Fruit fly (Drosophila melanogaster) whole organism, embryonic: ENCODE measurements around the gene CG9926.
A peak's percentile ranks its signal among the peaks of the same experiment; 100 is the strongest.

Experiments
- Abd-B ChIP-seq: fragments of 200-800 bp; sonication (Bioruptor generic); optimal IDR thresholded peaks from 2 replicates; lab custom pipeline; 2018; ENCODE audit warnings: missing biosample characterization, mild to moderate bottlenecking, missing genetic modification characterization, moderate library complexity
- B-H2 ChIP-seq: fragments of 200-800 bp; sonication (Bioruptor generic); optimal IDR thresholded peaks from 2 replicates; lab custom pipeline; 2018; ENCODE audit warnings: missing biosample characterization, mild to moderate bottlenecking, missing genetic modification characterization
- BtbVII ChIP-seq: fragments of 200-800 bp; sonication (Bioruptor generic); optimal IDR thresholded peaks from 3 replicates; lab custom pipeline; 2017; ENCODE audit warnings: missing biosample characterization, mild to moderate bottlenecking, missing genetic modification characterization
- CG10366 ChIP-seq: fragments of 200-800 bp; sonication (Bioruptor generic); IDR thresholded peaks from 2 replicates; pipeline ENCODE4 v1.3.6; 2022; ENCODE audit warnings: missing biosample characterization, missing genetic modification characterization
- CG10431 ChIP-seq: fragments of 200-800 bp; sonication (Bioruptor generic); optimal IDR thresholded peaks from 3 replicates; lab custom pipeline; 2018; ENCODE audit warnings: missing biosample characterization, mild to moderate bottlenecking, missing genetic modification characterization
- CG14441 ChIP-seq: fragments of 200-800 bp; sonication (Bioruptor generic); IDR thresholded peaks from 2 replicates; pipeline ENCODE4 v1.3.6; 2022; ENCODE audit warnings: missing biosample characterization, missing genetic modification characterization
- CG1529 ChIP-seq: fragments of 200-800 bp; sonication (Bioruptor generic); optimal IDR thresholded peaks from 3 replicates; lab custom pipeline; 2018; ENCODE audit warnings: missing biosample characterization, missing genetic modification characterization
- CG1603 ChIP-seq: fragments of 200-800 bp; sonication (Bioruptor generic); optimal IDR thresholded peaks from 2 replicates; lab custom pipeline; 2019; ENCODE audit warnings: missing biosample characterization, mild to moderate bottlenecking, missing genetic modification characterization, moderate library complexity
- CG17568 ChIP-seq: fragments of 200-800 bp; sonication (Bioruptor generic); optimal IDR thresholded peaks from 2 replicates; lab custom pipeline; 2018; ENCODE audit warnings: missing biosample characterization, mild to moderate bottlenecking, missing genetic modification characterization, moderate library complexity
- CG18262 ChIP-seq: fragments of 200-800 bp; optimal IDR thresholded peaks from 3 replicates; lab custom pipeline; 2019; ENCODE audit warnings: missing biosample characterization, mild to moderate bottlenecking, missing genetic modification characterization, moderate library complexity
- CG2678 ChIP-seq: fragments of 200-800 bp; sonication (Bioruptor generic); optimal IDR thresholded peaks from 3 replicates; lab custom pipeline; 2019; ENCODE audit warnings: missing biosample characterization, mild to moderate bottlenecking, missing genetic modification characterization, moderate library complexity
- CG30403 ChIP-seq: fragments of 200-800 bp; sonication (Bioruptor generic); optimal IDR thresholded peaks from 3 replicates; lab custom pipeline; 2016; ENCODE audit warnings: missing biosample characterization, missing genetic modification characterization
- CG34224 ChIP-seq: fragments of 200-800 bp; sonication (Bioruptor generic); IDR thresholded peaks from 3 replicates; pipeline ENCODE4 v1.3.6; 2022; ENCODE audit warnings: missing biosample characterization, missing genetic modification characterization; ENCODE audit not compliant: partially characterized antibody
- CG4424 ChIP-seq: fragments of 200-800 bp; sonication (Bioruptor generic); optimal IDR thresholded peaks from 3 replicates; lab custom pipeline; 2016; ENCODE audit warnings: missing biosample characterization, missing genetic modification characterization
- CG7839 ChIP-seq: fragments of 200-800 bp; sonication (Bioruptor generic); optimal IDR thresholded peaks from 3 replicates; lab custom pipeline; 2018; ENCODE audit warnings: missing biosample characterization, mild to moderate bottlenecking, missing genetic modification characterization, moderate library complexity
- CG7928 ChIP-seq: fragments of 200-800 bp; sonication (Bioruptor generic); optimal IDR thresholded peaks from 2 replicates; lab custom pipeline; 2017; ENCODE audit warnings: missing biosample characterization, mild to moderate bottlenecking, missing genetic modification characterization
- CG7963 ChIP-seq: fragments of 200-800 bp; sonication (Bioruptor generic); IDR thresholded peaks from 3 replicates; pipeline ENCODE4 v1.3.6; 2022; ENCODE audit warnings: missing biosample characterization, missing genetic modification characterization; ENCODE audit not compliant: partially characterized antibody
- CG8290 ChIP-seq, 3 experiments: fragments of 200-800 bp; sonication (Bioruptor generic); optimal IDR thresholded peaks; 2 replicates each; lab custom pipeline; 2016 to 2019; ENCODE audit warnings: missing biosample characterization in 3 of 3, missing genetic modification characterization in 3 of 3, mild to moderate bottlenecking in 2 of 3, moderate library complexity in 1 of 3
- CoRest ChIP-seq: fragments of 200-800 bp; sonication (Bioruptor generic); optimal IDR thresholded peaks from 3 replicates; lab custom pipeline; 2018; ENCODE audit warnings: missing biosample characterization, mild to moderate bottlenecking, missing genetic modification characterization, moderate library complexity
- Gsc ChIP-seq: fragments of 200-800 bp; sonication (Bioruptor generic); IDR thresholded peaks from 2 replicates; pipeline ENCODE4 v1.3.6; 2022; ENCODE audit warnings: missing biosample characterization, missing genetic modification characterization
- Gug ChIP-seq: fragments of 200-800 bp; sonication (Bioruptor generic); IDR thresholded peaks from 4 replicates; pipeline ENCODE4 v1.3.6; 2022; ENCODE audit warnings: missing biosample characterization, missing genetic modification characterization
- Kr ChIP-seq: fragments of 200-800 bp; sonication (Bioruptor generic); optimal IDR thresholded peaks from 2 replicates; lab custom pipeline; 2017; ENCODE audit warnings: missing biosample characterization, mild to moderate bottlenecking, missing genetic modification characterization
- Lpt ChIP-seq: fragments of >200 bp; optimal IDR thresholded peaks from 2 replicates; lab custom pipeline; 2018; ENCODE audit warnings: missing biosample characterization, missing genetic modification characterization
- MTF-1 ChIP-seq: fragments of 200-800 bp; sonication (Bioruptor generic); optimal IDR thresholded peaks from 2 replicates; lab custom pipeline; 2018; ENCODE audit warnings: missing biosample characterization, mild to moderate bottlenecking, missing genetic modification characterization, borderline replicate concordance
- Optix ChIP-seq: fragments of 200-800 bp; sonication (Bioruptor generic); IDR thresholded peaks from 3 replicates; pipeline ENCODE4 v1.3.6; 2022; ENCODE audit warnings: missing biosample characterization, missing genetic modification characterization
- PHDP ChIP-seq: fragments of 200-800 bp; sonication (Bioruptor generic); optimal IDR thresholded peaks from 3 replicates; lab custom pipeline; 2018; ENCODE audit warnings: missing biosample characterization, mild to moderate bottlenecking, missing genetic modification characterization, moderate library complexity
- Spps ChIP-seq: fragments of 200-800 bp; sonication (Bioruptor generic); optimal IDR thresholded peaks from 2 replicates; lab custom pipeline; 2018; ENCODE audit warnings: missing biosample characterization, mild to moderate bottlenecking, missing genetic modification characterization
- TFAM ChIP-seq: fragments of 200-800 bp; sonication (Bioruptor generic); optimal IDR thresholded peaks from 2 replicates; lab custom pipeline; 2017; ENCODE audit warnings: missing biosample characterization, missing genetic modification characterization, inconsistent platforms
- Tbp ChIP-seq: fragments of >200 bp; optimal IDR thresholded peaks from 2 replicates; lab custom pipeline; 2018; ENCODE audit warnings: missing biosample characterization, missing genetic modification characterization
- Xbp1 ChIP-seq: fragments of 200-800 bp; sonication (Bioruptor generic); optimal IDR thresholded peaks from 3 replicates; lab custom pipeline; 2016; ENCODE audit warnings: missing biosample characterization, mild to moderate bottlenecking, missing genetic modification characterization
- ac ChIP-seq: fragments of 200-800 bp; sonication (Bioruptor generic); optimal IDR thresholded peaks from 3 replicates; lab custom pipeline; 2017; ENCODE audit warnings: missing biosample characterization, mild to moderate bottlenecking, missing genetic modification characterization
- ara ChIP-seq: fragments of 200-800 bp; sonication (Bioruptor generic); IDR thresholded peaks from 2 replicates; pipeline ENCODE4 v1.3.6; 2022; ENCODE audit warnings: missing biosample characterization, missing genetic modification characterization
- bab2 ChIP-seq: fragments of 200-800 bp; sonication (Bioruptor generic); optimal IDR thresholded peaks from 2 replicates; lab custom pipeline; 2016; ENCODE audit warnings: missing biosample characterization, missing genetic modification characterization
- bowl ChIP-seq: fragments of 200-800 bp; sonication (Bioruptor generic); IDR thresholded peaks from 2 replicates; pipeline ENCODE4 v1.3.6; 2022; ENCODE audit warnings: missing biosample characterization, missing genetic modification characterization
- cad ChIP-seq: fragments of >200 bp; optimal IDR thresholded peaks from 2 replicates; lab custom pipeline; 2017; ENCODE audit warnings: missing biosample characterization, missing genetic modification characterization
- chif ChIP-seq, 2 experiments: fragments of 200-800 bp; sonication (Bioruptor generic); optimal IDR thresholded peaks; 3 replicates each; lab custom pipeline; 2016; ENCODE audit warnings: missing biosample characterization in 2 of 2, missing genetic modification characterization in 2 of 2
- dmrt11E ChIP-seq: fragments of 200-800 bp; sonication (Bioruptor generic); optimal IDR thresholded peaks from 3 replicates; lab custom pipeline; 2018; ENCODE audit warnings: missing biosample characterization, mild to moderate bottlenecking, missing genetic modification characterization, moderate library complexity
- dpn ChIP-seq, 2 experiments: fragments of 200-800 bp; sonication (Bioruptor generic); optimal IDR thresholded peaks; 3 replicates each; lab custom pipeline; 2016; ENCODE audit warnings: missing biosample characterization in 2 of 2, missing genetic modification characterization in 2 of 2
- fd64A ChIP-seq: fragments of 200-800 bp; sonication (Bioruptor generic); optimal IDR thresholded peaks from 3 replicates; lab custom pipeline; 2018; ENCODE audit warnings: missing biosample characterization, mild to moderate bottlenecking, missing genetic modification characterization
- fd96Cb ChIP-seq: fragments of 200-800 bp; sonication (Bioruptor generic); optimal IDR thresholded peaks from 2 replicates; lab custom pipeline; 2018; ENCODE audit warnings: missing biosample characterization, mild to moderate bottlenecking, missing genetic modification characterization, moderate library complexity
- her ChIP-seq: fragments of 200-800 bp; sonication (Bioruptor generic); optimal IDR thresholded peaks from 2 replicates; lab custom pipeline; 2016; ENCODE audit warnings: missing biosample characterization, missing genetic modification characterization
- jing ChIP-seq: fragments of 200-800 bp; sonication (Bioruptor generic); optimal IDR thresholded peaks from 2 replicates; lab custom pipeline; 2018; ENCODE audit warnings: missing biosample characterization, mild to moderate bottlenecking, missing genetic modification characterization
- p53 ChIP-seq: fragments of 200-800 bp; sonication (Bioruptor generic); optimal IDR thresholded peaks from 2 replicates; lab custom pipeline; 2016; ENCODE audit warnings: missing biosample characterization, missing genetic modification characterization
- pita ChIP-seq: fragments of 200-800 bp; sonication (Bioruptor generic); optimal IDR thresholded peaks from 2 replicates; lab custom pipeline; 2017; ENCODE audit warnings: missing biosample characterization, mild to moderate bottlenecking, missing genetic modification characterization
- ro ChIP-seq: fragments of 200-800 bp; sonication (Bioruptor generic); IDR thresholded peaks from 2 replicates; pipeline ENCODE4 v1.3.6; 2022; ENCODE audit warnings: missing biosample characterization, missing genetic modification characterization
- row ChIP-seq: fragments of 200-800 bp; sonication (Bioruptor generic); IDR thresholded peaks from 3 replicates; pipeline ENCODE4 v1.3.6; 2022; ENCODE audit warnings: missing biosample characterization, missing genetic modification characterization
- salm ChIP-seq: fragments of 200-800 bp; sonication (Bioruptor generic); optimal IDR thresholded peaks from 2 replicates; lab custom pipeline; 2018; ENCODE audit warnings: missing biosample characterization, mild to moderate bottlenecking, missing genetic modification characterization
- sd ChIP-seq: fragments of 200-800 bp; sonication (Bioruptor generic); optimal IDR thresholded peaks from 3 replicates; lab custom pipeline; 2018; ENCODE audit warnings: missing biosample characterization, mild to moderate bottlenecking, missing genetic modification characterization, moderate library complexity
- slou ChIP-seq: fragments of 200-800 bp; sonication (Bioruptor generic); optimal IDR thresholded peaks from 3 replicates; lab custom pipeline; 2016; ENCODE audit warnings: missing biosample characterization, missing genetic modification characterization
- stc ChIP-seq: fragments of 200-800 bp; sonication (Bioruptor generic); IDR thresholded peaks from 2 replicates; pipeline ENCODE4 v1.3.6; 2022; ENCODE audit warnings: missing biosample characterization, missing genetic modification characterization
- unpg ChIP-seq: fragments of 200-800 bp; sonication (Bioruptor generic); optimal IDR thresholded peaks from 3 replicates; lab custom pipeline; 2018; ENCODE audit warnings: missing biosample characterization, mild to moderate bottlenecking, missing genetic modification characterization, moderate library complexity
- usp ChIP-seq: fragments of >200 bp; optimal IDR thresholded peaks from 2 replicates; lab custom pipeline; 2017; ENCODE audit warnings: missing biosample characterization, missing genetic modification characterization

The CG9926 gene

dm6 chr3R:13986648-13987047 lies 35.7 kb upstream of the CG9926 start (continued):
- TF ChIP-seq bab2 (GFP tag; lab: Kevin White, UChicago) (no peak), Lpt (no peak), MTF-1 (GFP tag; lab: Kevin White, UChicago) (no peak), CG14441 (GFP tag; lab: Robert Waterston, UW) (no peak), her (GFP tag; lab: Kevin White, UChicago) (no peak), CG30403 (GFP tag; lab: Kevin White, UChicago) (peak; percentile 19), cad (GFP tag; lab: Kevin White, UChicago) (no peak), sd (tag; lab: Kevin White, UChicago) (no peak), CG2678 (peak; percentile 34), ara (GFP tag; lab: Robert Waterston, UW) (no peak), CG10431 (no peak), CG1529 (GFP tag; lab: Kevin White, UChicago) (no peak), CG17568 (peak; percentile 0), CG7963 (GFP tag; lab: Robert Waterston, UW) (no peak), TFAM (GFP tag; lab: Kevin White, UChicago) (no peak), Spps (no peak), pita (GFP tag; lab: Kevin White, UChicago) (no peak), usp (GFP tag; lab: Kevin White, UChicago) (no peak), Gsc (no peak), unpg (peak; percentile 1), slou (no peak), B-H2 (GFP tag; lab: Kevin White, UChicago) (no peak), chif (GFP tag; optimal IDR thresholded peaks at IDR 0.05; lab: Kevin White, UChicago) (no peak), CG10366 (GFP tag; lab: Robert Waterston, UW) (no peak), fd64A (GFP tag; lab: Kevin White, UChicago) (no peak), salm (tag; lab: Kevin White, UChicago) (peak; percentile 32), Xbp1 (GFP tag; lab: Kevin White, UChicago) (peak; percentile 17), CG7928 (GFP tag; lab: Kevin White, UChicago) (no peak), row (GFP tag; lab: Robert Waterston, UW) (peak; percentile 36; the same call in 1 of the 3 replicates), Tbp (no peak), CG34224 (GFP tag; lab: Robert Waterston, UW) (no peak), Gug (GFP tag; lab: Robert Waterston, UW) (no peak), fd96Cb (tag; lab: Kevin White, UChicago) (peak; percentile 29), p53 (no peak), ac (GFP tag; lab: Kevin White, UChicago) (no peak), CoRest (tag; lab: Kevin White, UChicago) (peak; percentile 18), dpn (GFP tag; optimal IDR thresholded peaks at IDR 0.05; lab: Kevin White, UChicago) (no peak), CG7839 (tag; lab: Kevin White, UChicago) (peak; percentile 24), CG18262 (peak; percentile 45), Kr (GFP tag; lab: Kevin White, UChicago) (no peak), PHDP (tag; lab: Kevin White, UChicago) (peak; percentile 14), ro (GFP tag; lab: Robert Waterston, UW) (no peak), jing (GFP tag; lab: Kevin White, UChicago) (no peak), Abd-B (peak; percentile 66), dmrt11E (no peak), Optix (no peak), CG8290 (GFP tag; optimal IDR thresholded peaks at IDR 0.05; lab: Kevin White, UChicago) (no peak), CG8290 (tag; optimal IDR thresholded peaks at IDR 0.05; lab: Kevin White, UChicago) (no peak), stc (GFP tag; lab: Robert Waterston, UW) (no peak), CG1603 (tag; lab: Kevin White, UChicago) (no peak), BtbVII (GFP tag; lab: Kevin White, UChicago) (peak; percentile 7), CG4424 (GFP tag; lab: Kevin White, UChicago) (peak; percentile 31), bowl (no peak)
